Fruit fly (Drosophila melanogaster) whole organism, wandering third instar larva: ENCODE results near the gene Mgat3.

Experiments
- Abd-B ChIP-seq: fragments of >200 bp; optimal IDR thresholded peaks from 2 replicates; lab custom pipeline; 2017; ENCODE audit warnings: missing biosample characterization, missing genetic modification characterization
- CG32264 ChIP-seq: fragments of 200-800 bp; sonication (Bioruptor generic); optimal IDR thresholded peaks from 2 replicates; lab custom pipeline; 2016; ENCODE audit warnings: missing biosample characterization, missing genetic modification characterization
- CG9705 ChIP-seq: fragments of 200-800 bp; sonication (Bioruptor generic); optimal IDR thresholded peaks from 2 replicates; lab custom pipeline; 2018; ENCODE audit warnings: missing biosample characterization, mild to moderate bottlenecking, missing genetic modification characterization
- CrebA ChIP-seq: fragments of 200-800 bp; sonication (Bioruptor generic); optimal IDR thresholded peaks from 2 replicates; lab custom pipeline; 2016; ENCODE audit warnings: missing biosample characterization, mild to moderate bottlenecking, missing genetic modification characterization, borderline replicate concordance
- Dfd ChIP-seq: fragments of >200 bp; optimal IDR thresholded peaks from 2 replicates; lab custom pipeline; 2017; ENCODE audit warnings: missing biosample characterization, missing genetic modification characterization
- Dif ChIP-seq: fragments of 200-275, 200-300 bp; sonication (Bioruptor generic); optimal IDR thresholded peaks from 2 replicates; lab custom pipeline; 2018; ENCODE audit warnings: missing biosample characterization, missing genetic modification characterization; ENCODE audit not compliant: partially characterized antibody
- GATAd ChIP-seq: sonication (Bioruptor generic); optimal IDR thresholded peaks from 2 replicates; lab custom pipeline; 2016; ENCODE audit warnings: missing biosample characterization, missing genetic modification characterization
- HLH106 ChIP-seq: fragments of 200-800 bp; optimal IDR thresholded peaks from 3 replicates; lab custom pipeline; 2019; ENCODE audit warnings: missing biosample characterization, mild to moderate bottlenecking, missing genetic modification characterization, moderate library complexity
- Hnf4 ChIP-seq: fragments of 200-800 bp; sonication (Bioruptor generic); optimal IDR thresholded peaks from 2 replicates; lab custom pipeline; 2016; ENCODE audit warnings: missing biosample characterization, mild to moderate bottlenecking, missing genetic modification characterization
- Hr78 ChIP-seq: fragments of >200 bp; optimal IDR thresholded peaks from 2 replicates; lab custom pipeline; 2017; ENCODE audit warnings: missing biosample characterization, missing genetic modification characterization
- Hr83 ChIP-seq: fragments of 200-300 bp; sonication (Bioruptor generic); optimal IDR thresholded peaks from 2 replicates; lab custom pipeline; 2016; ENCODE audit warnings: missing biosample characterization, mild to moderate bottlenecking, missing genetic modification characterization, moderate library complexity; ENCODE audit not compliant: poor library complexity, severe bottlenecking
- Jra ChIP-seq: sonication (Bioruptor generic); optimal IDR thresholded peaks from 2 replicates; lab custom pipeline; 2016; ENCODE audit warnings: missing biosample characterization, missing genetic modification characterization
- Mio ChIP-seq: sonication (Bioruptor generic); optimal IDR thresholded peaks from 2 replicates; lab custom pipeline; 2016; ENCODE audit warnings: missing biosample characterization, missing genetic modification characterization
- Myc ChIP-seq: fragments of >200 bp; optimal IDR thresholded peaks from 2 replicates; lab custom pipeline; 2017
- N ChIP-seq: fragments of >200 bp; optimal IDR thresholded peaks from 2 replicates; lab custom pipeline; 2018; ENCODE audit warnings: missing biosample characterization, missing external identifiers, missing genetic modification characterization
- OdsH ChIP-seq: fragments of 200-800 bp; sonication (Bioruptor generic); optimal IDR thresholded peaks from 2 replicates; lab custom pipeline; 2016; ENCODE audit warnings: missing biosample characterization, mild to moderate bottlenecking, missing genetic modification characterization
- Rel ChIP-seq, 2 experiments: fragments of 200-800 bp; sonication (Bioruptor generic) in 1 of 2; optimal IDR thresholded peaks; 2 replicates in 1 of 2; 3 replicates in 1 of 2; lab custom pipeline; 2016 to 2019; ENCODE audit warnings: mild to moderate bottlenecking in 2 of 2, missing biosample characterization in 2 of 2, missing genetic modification characterization in 2 of 2, moderate library complexity in 1 of 2
- Sp1 ChIP-seq: fragments of 200-800 bp; sonication (Bioruptor generic); optimal IDR thresholded peaks from 3 replicates; lab custom pipeline; 2019; ENCODE audit warnings: missing biosample characterization, mild to moderate bottlenecking, missing genetic modification characterization, moderate library complexity
- Vsx2 ChIP-seq: fragments of 200-300, 225-300 bp; sonication (Bioruptor generic); optimal IDR thresholded peaks from 2 replicates; lab custom pipeline; 2018; ENCODE audit warnings: missing biosample characterization, missing genetic modification characterization; ENCODE audit not compliant: partially characterized antibody
- br ChIP-seq: fragments of 200-800 bp; sonication (Bioruptor generic); optimal IDR thresholded peaks from 2 replicates; lab custom pipeline; 2016; ENCODE audit warnings: missing biosample characterization, missing genetic modification characterization
- brk ChIP-seq: fragments of 200-800 bp; sonication (Bioruptor generic); optimal IDR thresholded peaks from 2 replicates; lab custom pipeline; 2016; ENCODE audit warnings: missing biosample characterization, mild to moderate bottlenecking, missing genetic modification characterization
- dl ChIP-seq, 2 experiments: fragments of 175-275, 200-275 bp in 1 of 2; fragments of 200-275 bp in 1 of 2; sonication (Bioruptor generic); optimal IDR thresholded peaks; lab custom pipeline; 2018; ENCODE audit warnings: mild to moderate bottlenecking in 2 of 2, missing biosample characterization in 2 of 2, missing genetic modification characterization in 2 of 2, moderate library complexity in 2 of 2; ENCODE audit not compliant: partially characterized antibody in 2 of 2, insufficient read depth in 1 of 2
- dmrt93B ChIP-seq: fragments of 200-800 bp; sonication (Bioruptor generic); optimal IDR thresholded peaks from 2 replicates; lab custom pipeline; 2018; ENCODE audit warnings: missing biosample characterization, mild to moderate bottlenecking, missing genetic modification characterization
- dsf ChIP-seq: sonication (Bioruptor generic); optimal IDR thresholded peaks from 2 replicates; lab custom pipeline; 2016; ENCODE audit warnings: missing biosample characterization, missing genetic modification characterization, borderline replicate concordance
- ey ChIP-seq: fragments of 200-800 bp; sonication (Bioruptor generic); optimal IDR thresholded peaks from 2 replicates; lab custom pipeline; 2016; ENCODE audit warnings: missing biosample characterization, missing genetic modification characterization
- foxo ChIP-seq, 2 experiments: fragments of 200-800 bp; sonication (Bioruptor generic); optimal IDR thresholded peaks; 2 replicates in 1 of 2; 3 replicates in 1 of 2; lab custom pipeline; 2016 to 2017; ENCODE audit warnings: missing biosample characterization in 2 of 2, missing genetic modification characterization in 2 of 2
- fru ChIP-seq: fragments of 200-800 bp; sonication (Bioruptor generic); optimal IDR thresholded peaks from 3 replicates; lab custom pipeline; 2016; ENCODE audit warnings: missing biosample characterization, mild to moderate bottlenecking, missing genetic modification characterization
- h ChIP-seq: fragments of 200-800 bp; sonication (Bioruptor generic); optimal IDR thresholded peaks from 3 replicates; lab custom pipeline; 2016; ENCODE audit warnings: missing biosample characterization, mild to moderate bottlenecking, missing genetic modification characterization
- jim ChIP-seq: fragments of 175-275, 200-325 bp; sonication (Bioruptor generic); optimal IDR thresholded peaks from 2 replicates; lab custom pipeline; 2016; ENCODE audit warnings: missing biosample characterization, mild to moderate bottlenecking, missing genetic modification characterization
- lola ChIP-seq: fragments of >200 bp; optimal IDR thresholded peaks from 2 replicates; lab custom pipeline; 2017; ENCODE audit warnings: missing biosample characterization, missing genetic modification characterization
- pan ChIP-seq: fragments of >200 bp; optimal IDR thresholded peaks from 2 replicates; lab custom pipeline; 2017
- psq ChIP-seq: fragments of 200-800 bp; sonication (Bioruptor generic); optimal IDR thresholded peaks from 3 replicates; lab custom pipeline; 2017; ENCODE audit warnings: missing biosample characterization, mild to moderate bottlenecking, missing genetic modification characterization, moderate library complexity
- rgr ChIP-seq: fragments of 200-800 bp; sonication (Bioruptor generic); optimal IDR thresholded peaks from 3 replicates; lab custom pipeline; 2016; ENCODE audit warnings: missing biosample characterization, mild to moderate bottlenecking, missing genetic modification characterization
- sage ChIP-seq: fragments of 200-800 bp; sonication (Bioruptor generic); optimal IDR thresholded peaks from 2 replicates; lab custom pipeline; 2016; ENCODE audit warnings: missing biosample characterization, mild to moderate bottlenecking, missing genetic modification characterization
- sv ChIP-seq: fragments of 200-800 bp; sonication (Bioruptor generic); optimal IDR thresholded peaks from 3 replicates; lab custom pipeline; 2016; ENCODE audit warnings: missing biosample characterization, missing genetic modification characterization
- tai ChIP-seq: sonication (Bioruptor generic); optimal IDR thresholded peaks from 2 replicates; lab custom pipeline; 2016; ENCODE audit warnings: missing biosample characterization, missing genetic modification characterization
- usp ChIP-seq: fragments of >200 bp; optimal IDR thresholded peaks from 2 replicates; lab custom pipeline; 2017; ENCODE audit warnings: missing biosample characterization, missing genetic modification characterization
- woc ChIP-seq: sonication (Bioruptor generic); optimal IDR thresholded peaks from 2 replicates; lab custom pipeline; 2016; ENCODE audit warnings: missing biosample characterization, mild to moderate bottlenecking, missing genetic modification characterization

Mgat3 gene

DNA sequence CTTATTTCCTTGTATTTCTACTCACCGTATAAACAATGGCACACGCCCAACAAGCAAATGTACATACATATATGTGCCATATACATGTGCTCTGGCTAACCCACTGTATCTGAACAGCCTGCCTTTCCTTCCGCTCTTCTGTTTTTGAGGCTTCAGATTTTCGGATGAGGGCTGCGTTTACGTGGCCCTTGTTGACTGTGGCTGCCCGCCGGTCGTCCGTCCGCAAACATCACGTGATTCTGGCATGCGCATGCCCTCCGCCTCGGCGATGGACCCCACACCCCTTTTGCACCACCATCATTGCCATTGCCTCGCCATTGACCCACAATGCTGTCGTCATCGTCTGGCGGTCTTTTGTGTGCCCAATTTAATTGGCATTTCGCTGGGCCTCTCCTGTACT lies 22.9 kb upstream of the Mgat3 start (continued):
- TF ChIP-seq h (GFP tag; lab: Kevin White, UChicago) (peak; percentile 70), CG32264 (GFP tag; lab: Kevin White, UChicago) (no peak), brk (GFP tag; lab: Kevin White, UChicago) (no peak), HLH106 (tag; lab: Kevin White, UChicago) (peak; percentile 22), tai (no peak), foxo (GFP tag; optimal IDR thresholded peaks at IDR 0.05; lab: Kevin White, UChicago) (peak in 1 of 2 experiments; percentile 4)

DNA sequence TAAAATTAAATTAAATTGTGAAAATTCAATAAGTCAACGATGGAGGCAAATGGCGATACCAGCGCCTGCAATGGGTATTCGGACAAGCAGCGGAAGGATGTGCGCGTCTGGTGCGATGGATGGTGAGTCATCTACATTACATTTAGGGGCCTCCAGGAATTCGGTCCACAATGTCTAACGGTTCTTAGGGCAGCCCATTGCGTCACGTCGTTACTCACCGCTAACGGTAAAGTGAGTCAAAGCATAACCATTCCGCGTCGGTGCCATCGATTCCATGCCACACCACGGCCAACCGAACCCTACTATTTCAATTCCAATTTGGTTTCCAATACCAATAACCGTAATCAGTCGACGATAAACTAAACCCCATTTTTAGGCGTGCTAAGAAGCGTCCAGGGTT lies 21.8 kb upstream of the Mgat3 start:
- TF ChIP-seq h (GFP tag; lab: Kevin White, UChicago) (no peak), lola (GFP tag; lab: Kevin White, UChicago) (no peak), br (GFP tag; lab: Kevin White, UChicago) (no peak), CG32264 (GFP tag; lab: Kevin White, UChicago) (no peak), rgr (GFP tag; lab: Kevin White, UChicago) (no peak), tai (no peak), HLH106 (tag; lab: Kevin White, UChicago) (no peak), dmrt93B (GFP tag; lab: Kevin White, UChicago) (no peak), Myc (lab: Kevin White, UChicago) (no peak), sv (no peak), ey (GFP tag; lab: Kevin White, UChicago) (no peak)

DNA sequence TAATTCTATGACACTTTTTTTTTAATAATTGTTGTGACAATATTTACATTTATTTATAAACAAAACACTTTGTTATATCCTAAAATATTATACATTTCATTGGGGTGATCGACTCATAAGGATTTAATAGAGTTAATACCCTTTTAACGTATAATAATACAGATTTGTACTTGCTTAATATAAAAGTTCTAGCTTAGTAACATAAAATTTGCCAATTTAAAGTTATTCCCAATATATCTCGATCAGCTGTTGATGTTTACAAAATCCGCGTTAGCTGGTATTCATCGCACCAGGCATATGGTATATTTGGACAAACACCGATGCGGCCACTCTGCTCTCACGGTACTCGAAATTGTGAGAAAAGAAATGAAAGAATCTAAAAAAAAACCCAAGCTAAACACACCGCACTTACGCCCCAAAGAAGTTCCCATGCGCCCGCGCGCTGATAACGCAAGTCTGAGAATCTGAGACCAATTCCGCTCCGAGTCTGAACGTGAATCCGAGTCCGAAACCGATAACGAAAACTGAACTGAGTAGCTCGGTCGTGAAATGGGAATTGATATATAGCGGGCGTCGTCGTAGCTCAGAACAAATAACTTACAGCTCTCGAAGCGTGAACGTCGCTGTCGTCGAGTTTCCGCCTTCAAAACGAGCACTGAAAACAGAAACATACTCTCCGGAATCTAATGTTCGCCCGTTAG lies 21.2 kb upstream of the Mgat3 start, which contains the start of gene Pect:
TSS of gene Pect (plus strand) at position 326 of the 701 bp plus-strand sequence.
- TF ChIP-seq Jra (GFP tag; lab: Kevin White, UChicago) = no peak
- TF ChIP-seq foxo (GFP tag; optimal IDR thresholded peaks at IDR 0.05; lab: Kevin White, UChicago) = no peak
- TF ChIP-seq brk (GFP tag; lab: Kevin White, UChicago) = no peak
- peak; percentile 43 for TF ChIP-seq psq (GFP tag; lab: Kevin White, UChicago)
- no peak for TF ChIP-seq tai
- TF ChIP-seq pan (lab: Kevin White, UChicago) = no peak
- TF ChIP-seq Dif = peak; percentile 51
- no peak for TF ChIP-seq sv
- TF ChIP-seq Hnf4 (GFP tag; lab: Kevin White, UChicago) = no peak
- TF ChIP-seq N (GFP tag; lab: Kevin White, UChicago) = no peak
- no peak for TF ChIP-seq usp
- TF ChIP-seq Dfd = no peak
- no peak for TF ChIP-seq HLH106 (tag; lab: Kevin White, UChicago)
- TF ChIP-seq Abd-B (GFP tag; lab: Kevin White, UChicago) = no peak
- TF ChIP-seq fru = no peak
- TF ChIP-seq dmrt93B (GFP tag; lab: Kevin White, UChicago) = no peak
- no peak for TF ChIP-seq Rel (GFP tag; optimal IDR thresholded peaks at IDR 0.05; lab: Kevin White, UChicago)
- TF ChIP-seq Rel (tag; optimal IDR thresholded peaks at IDR 0.05; lab: Kevin White, UChicago) = peak; percentile 53
- TF ChIP-seq Hr83 = no peak
- no peak for TF ChIP-seq ey (GFP tag; lab: Kevin White, UChicago)
- TF ChIP-seq Mio (GFP tag; lab: Kevin White, UChicago) = no peak
- TF ChIP-seq dl (GFP tag; optimal IDR thresholded peaks at IDR 0.05; lab: Kevin White, UChicago; ENCODE audit: insufficient read depth in 1 of 2, partially characterized antibody in 2 of 2) = peak in 1 of 2 experiments; percentile 17
- TF ChIP-seq br (GFP tag; lab: Kevin White, UChicago) = no peak
- no peak for TF ChIP-seq CG32264 (GFP tag; lab: Kevin White, UChicago)
- TF ChIP-seq OdsH (GFP tag; lab: Kevin White, UChicago) = no peak
- TF ChIP-seq dsf = no peak
- no peak for TF ChIP-seq CrebA (GFP tag; lab: Kevin White, UChicago)
- TF ChIP-seq h (GFP tag; lab: Kevin White, UChicago) = peak; percentile 47
- TF ChIP-seq Hr78 (GFP tag; lab: Kevin White, UChicago) = no peak
- TF ChIP-seq lola (GFP tag; lab: Kevin White, UChicago) = no peak
- no peak for TF ChIP-seq sage (GFP tag; lab: Kevin White, UChicago)
- no peak for TF ChIP-seq woc (GFP tag; lab: Kevin White, UChicago)
- no peak for TF ChIP-seq rgr (GFP tag; lab: Kevin White, UChicago)
- TF ChIP-seq Sp1 (GFP tag; lab: Kevin White, UChicago) = peak; percentile 30
- no peak for TF ChIP-seq GATAd (GFP tag; lab: Kevin White, UChicago)
- no peak for TF ChIP-seq CG9705 (GFP tag; lab: Kevin White, UChicago)
- TF ChIP-seq Myc (lab: Kevin White, UChicago) = no peak
- no peak for TF ChIP-seq jim
- no peak for TF ChIP-seq Vsx2
- TF ChIP-seq, all 38 proteins: peak for 6
